Fruit fly (Drosophila melanogaster) whole organism, wandering third instar larva: ENCODE data around the gene CG6565.

Experiments used
- Abd-B ChIP-seq: fragments of >200 bp; optimal IDR thresholded peaks from 2 replicates; lab custom pipeline; 2017; ENCODE audit warnings: missing biosample characterization, missing genetic modification characterization
- CG32264 ChIP-seq: fragments of 200-800 bp; sonication (Bioruptor generic); optimal IDR thresholded peaks from 2 replicates; lab custom pipeline; 2016; ENCODE audit warnings: missing biosample characterization, missing genetic modification characterization
- CG9705 ChIP-seq: fragments of 200-800 bp; sonication (Bioruptor generic); optimal IDR thresholded peaks from 2 replicates; lab custom pipeline; 2018; ENCODE audit warnings: missing biosample characterization, mild to moderate bottlenecking, missing genetic modification characterization
- CrebA ChIP-seq: fragments of 200-800 bp; sonication (Bioruptor generic); optimal IDR thresholded peaks from 2 replicates; lab custom pipeline; 2016; ENCODE audit warnings: missing biosample characterization, mild to moderate bottlenecking, missing genetic modification characterization, borderline replicate concordance
- Dfd ChIP-seq: fragments of >200 bp; optimal IDR thresholded peaks from 2 replicates; lab custom pipeline; 2017; ENCODE audit warnings: missing biosample characterization, missing genetic modification characterization
- Dif ChIP-seq: fragments of 200-275, 200-300 bp; sonication (Bioruptor generic); optimal IDR thresholded peaks from 2 replicates; lab custom pipeline; 2018; ENCODE audit warnings: missing biosample characterization, missing genetic modification characterization; ENCODE audit not compliant: partially characterized antibody
- GATAd ChIP-seq: sonication (Bioruptor generic); optimal IDR thresholded peaks from 2 replicates; lab custom pipeline; 2016; ENCODE audit warnings: missing biosample characterization, missing genetic modification characterization
- HLH106 ChIP-seq: fragments of 200-800 bp; optimal IDR thresholded peaks from 3 replicates; lab custom pipeline; 2019; ENCODE audit warnings: missing biosample characterization, mild to moderate bottlenecking, missing genetic modification characterization, moderate library complexity
- Hnf4 ChIP-seq: fragments of 200-800 bp; sonication (Bioruptor generic); optimal IDR thresholded peaks from 2 replicates; lab custom pipeline; 2016; ENCODE audit warnings: missing biosample characterization, mild to moderate bottlenecking, missing genetic modification characterization
- Hr78 ChIP-seq: fragments of >200 bp; optimal IDR thresholded peaks from 2 replicates; lab custom pipeline; 2017; ENCODE audit warnings: missing biosample characterization, missing genetic modification characterization
- Hr83 ChIP-seq: fragments of 200-300 bp; sonication (Bioruptor generic); optimal IDR thresholded peaks from 2 replicates; lab custom pipeline; 2016; ENCODE audit warnings: missing biosample characterization, mild to moderate bottlenecking, missing genetic modification characterization, moderate library complexity; ENCODE audit not compliant: poor library complexity, severe bottlenecking
- Jra ChIP-seq: sonication (Bioruptor generic); optimal IDR thresholded peaks from 2 replicates; lab custom pipeline; 2016; ENCODE audit warnings: missing biosample characterization, missing genetic modification characterization
- Mio ChIP-seq: sonication (Bioruptor generic); optimal IDR thresholded peaks from 2 replicates; lab custom pipeline; 2016; ENCODE audit warnings: missing biosample characterization, missing genetic modification characterization
- Myc ChIP-seq: fragments of >200 bp; optimal IDR thresholded peaks from 2 replicates; lab custom pipeline; 2017
- N ChIP-seq: fragments of >200 bp; optimal IDR thresholded peaks from 2 replicates; lab custom pipeline; 2018; ENCODE audit warnings: missing biosample characterization, missing external identifiers, missing genetic modification characterization
- OdsH ChIP-seq: fragments of 200-800 bp; sonication (Bioruptor generic); optimal IDR thresholded peaks from 2 replicates; lab custom pipeline; 2016; ENCODE audit warnings: missing biosample characterization, mild to moderate bottlenecking, missing genetic modification characterization
- Rel ChIP-seq, 2 experiments: fragments of 200-800 bp; sonication (Bioruptor generic) in 1 of 2; optimal IDR thresholded peaks; 2 replicates in 1 of 2; 3 replicates in 1 of 2; lab custom pipeline; 2016 to 2019; ENCODE audit warnings: mild to moderate bottlenecking in 2 of 2, missing biosample characterization in 2 of 2, missing genetic modification characterization in 2 of 2, moderate library complexity in 1 of 2
- Sp1 ChIP-seq: fragments of 200-800 bp; sonication (Bioruptor generic); optimal IDR thresholded peaks from 3 replicates; lab custom pipeline; 2019; ENCODE audit warnings: missing biosample characterization, mild to moderate bottlenecking, missing genetic modification characterization, moderate library complexity
- Vsx2 ChIP-seq: fragments of 200-300, 225-300 bp; sonication (Bioruptor generic); optimal IDR thresholded peaks from 2 replicates; lab custom pipeline; 2018; ENCODE audit warnings: missing biosample characterization, missing genetic modification characterization; ENCODE audit not compliant: partially characterized antibody
- br ChIP-seq: fragments of 200-800 bp; sonication (Bioruptor generic); optimal IDR thresholded peaks from 2 replicates; lab custom pipeline; 2016; ENCODE audit warnings: missing biosample characterization, missing genetic modification characterization
- brk ChIP-seq: fragments of 200-800 bp; sonication (Bioruptor generic); optimal IDR thresholded peaks from 2 replicates; lab custom pipeline; 2016; ENCODE audit warnings: missing biosample characterization, mild to moderate bottlenecking, missing genetic modification characterization
- dl ChIP-seq, 2 experiments: fragments of 175-275, 200-275 bp in 1 of 2; fragments of 200-275 bp in 1 of 2; sonication (Bioruptor generic); optimal IDR thresholded peaks; lab custom pipeline; 2018; ENCODE audit warnings: mild to moderate bottlenecking in 2 of 2, missing biosample characterization in 2 of 2, missing genetic modification characterization in 2 of 2, moderate library complexity in 2 of 2; ENCODE audit not compliant: partially characterized antibody in 2 of 2, insufficient read depth in 1 of 2
- dmrt93B ChIP-seq: fragments of 200-800 bp; sonication (Bioruptor generic); optimal IDR thresholded peaks from 2 replicates; lab custom pipeline; 2018; ENCODE audit warnings: missing biosample characterization, mild to moderate bottlenecking, missing genetic modification characterization
- dsf ChIP-seq: sonication (Bioruptor generic); optimal IDR thresholded peaks from 2 replicates; lab custom pipeline; 2016; ENCODE audit warnings: missing biosample characterization, missing genetic modification characterization, borderline replicate concordance
- ey ChIP-seq: fragments of 200-800 bp; sonication (Bioruptor generic); optimal IDR thresholded peaks from 2 replicates; lab custom pipeline; 2016; ENCODE audit warnings: missing biosample characterization, missing genetic modification characterization
- foxo ChIP-seq, 2 experiments: fragments of 200-800 bp; sonication (Bioruptor generic); optimal IDR thresholded peaks; 2 replicates in 1 of 2; 3 replicates in 1 of 2; lab custom pipeline; 2016 to 2017; ENCODE audit warnings: missing biosample characterization in 2 of 2, missing genetic modification characterization in 2 of 2
- fru ChIP-seq: fragments of 200-800 bp; sonication (Bioruptor generic); optimal IDR thresholded peaks from 3 replicates; lab custom pipeline; 2016; ENCODE audit warnings: missing biosample characterization, mild to moderate bottlenecking, missing genetic modification characterization
- h ChIP-seq: fragments of 200-800 bp; sonication (Bioruptor generic); optimal IDR thresholded peaks from 3 replicates; lab custom pipeline; 2016; ENCODE audit warnings: missing biosample characterization, mild to moderate bottlenecking, missing genetic modification characterization
- jim ChIP-seq: fragments of 175-275, 200-325 bp; sonication (Bioruptor generic); optimal IDR thresholded peaks from 2 replicates; lab custom pipeline; 2016; ENCODE audit warnings: missing biosample characterization, mild to moderate bottlenecking, missing genetic modification characterization
- lola ChIP-seq: fragments of >200 bp; optimal IDR thresholded peaks from 2 replicates; lab custom pipeline; 2017; ENCODE audit warnings: missing biosample characterization, missing genetic modification characterization
- pan ChIP-seq: fragments of >200 bp; optimal IDR thresholded peaks from 2 replicates; lab custom pipeline; 2017
- psq ChIP-seq: fragments of 200-800 bp; sonication (Bioruptor generic); optimal IDR thresholded peaks from 3 replicates; lab custom pipeline; 2017; ENCODE audit warnings: missing biosample characterization, mild to moderate bottlenecking, missing genetic modification characterization, moderate library complexity
- rgr ChIP-seq: fragments of 200-800 bp; sonication (Bioruptor generic); optimal IDR thresholded peaks from 3 replicates; lab custom pipeline; 2016; ENCODE audit warnings: missing biosample characterization, mild to moderate bottlenecking, missing genetic modification characterization
- sage ChIP-seq: fragments of 200-800 bp; sonication (Bioruptor generic); optimal IDR thresholded peaks from 2 replicates; lab custom pipeline; 2016; ENCODE audit warnings: missing biosample characterization, mild to moderate bottlenecking, missing genetic modification characterization
- sv ChIP-seq: fragments of 200-800 bp; sonication (Bioruptor generic); optimal IDR thresholded peaks from 3 replicates; lab custom pipeline; 2016; ENCODE audit warnings: missing biosample characterization, missing genetic modification characterization
- tai ChIP-seq: sonication (Bioruptor generic); optimal IDR thresholded peaks from 2 replicates; lab custom pipeline; 2016; ENCODE audit warnings: missing biosample characterization, missing genetic modification characterization
- usp ChIP-seq: fragments of >200 bp; optimal IDR thresholded peaks from 2 replicates; lab custom pipeline; 2017; ENCODE audit warnings: missing biosample characterization, missing genetic modification characterization
- woc ChIP-seq: sonication (Bioruptor generic); optimal IDR thresholded peaks from 2 replicates; lab custom pipeline; 2016; ENCODE audit warnings: missing biosample characterization, mild to moderate bottlenecking, missing genetic modification characterization

CG6565 gene

dm6 chr2L:13376086-13376485, 2.3 kb downstream of the CG6565 start:
- no peak for TF ChIP-seq Vsx2 (GFP tag; lab: Kevin White, UChicago)

DNA sequence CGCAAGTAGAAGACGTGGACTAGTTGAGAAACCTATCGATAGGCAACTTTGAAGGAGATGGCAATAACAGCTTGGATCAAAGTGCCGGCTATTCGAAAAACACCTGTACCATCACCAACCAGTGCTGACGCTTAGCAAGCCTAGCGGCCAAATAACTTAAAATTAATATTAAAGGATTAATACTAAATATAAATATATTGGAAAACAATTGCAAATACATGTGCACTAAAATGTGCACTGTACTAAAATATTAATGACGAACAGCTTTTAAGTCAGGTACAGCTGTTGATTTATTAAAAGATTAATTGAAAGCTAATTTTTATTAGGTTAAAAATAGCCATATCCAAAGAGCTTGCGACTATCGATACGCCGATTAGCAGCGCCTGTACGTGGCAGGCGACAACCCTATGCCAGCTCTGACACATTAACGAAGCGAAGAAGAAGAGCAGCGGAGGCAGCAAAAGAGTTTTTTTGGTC, 4.7 kb downstream of the CG6565 start, which contains the start of the genes CG9302 and beta'COP:
CG9302 (minus strand) TSS at position 51 of the 477 bp plus-strand sequence.
beta'COP (plus strand) TSS at position 415 of the 477 bp plus-strand sequence.
- TF ChIP-seq Mio (GFP tag; lab: Kevin White, UChicago) = no peak
- no peak for TF ChIP-seq Vsx2 (GFP tag; lab: Kevin White, UChicago)
- TF ChIP-seq foxo (GFP tag; optimal IDR thresholded peaks at IDR 0.05; lab: Kevin White, UChicago) = peak in 1 of 2 experiments; percentile 80
- TF ChIP-seq Sp1 = peak; percentile 77
- no peak for TF ChIP-seq Rel (GFP tag; optimal IDR thresholded peaks at IDR 0.05; lab: Kevin White, UChicago)
- peak; percentile 25 for TF ChIP-seq Rel (tag; optimal IDR thresholded peaks at IDR 0.05; lab: Kevin White, UChicago)
- TF ChIP-seq br (GFP tag; lab: Kevin White, UChicago) = no peak
- TF ChIP-seq Dfd (GFP tag; lab: Kevin White, UChicago) = no peak
- no peak for TF ChIP-seq fru (GFP tag; lab: Kevin White, UChicago)
- peak; percentile 63 for TF ChIP-seq OdsH (GFP tag; lab: Kevin White, UChicago)
- no peak for TF ChIP-seq N (GFP tag; lab: Kevin White, UChicago)
- TF ChIP-seq CrebA (GFP tag; lab: Kevin White, UChicago) = no peak
- no peak for TF ChIP-seq pan (lab: Kevin White, UChicago)
- TF ChIP-seq HLH106 = peak; percentile 86
- peak; percentile 83 for TF ChIP-seq woc (GFP tag; lab: Kevin White, UChicago)
- no peak for TF ChIP-seq Jra
- no peak for TF ChIP-seq lola (GFP tag; lab: Kevin White, UChicago)
- TF ChIP-seq Abd-B (GFP tag; lab: Kevin White, UChicago) = no peak
- peak; percentile 53 for TF ChIP-seq sv (GFP tag; lab: Kevin White, UChicago)
- no peak for TF ChIP-seq dl (GFP tag; optimal IDR thresholded peaks at IDR 0.05; lab: Kevin White, UChicago; ENCODE audit: insufficient read depth in 1 of 2, partially characterized antibody in 2 of 2)
- TF ChIP-seq dmrt93B (GFP tag; lab: Kevin White, UChicago) = no peak
- no peak for TF ChIP-seq CG32264
- no peak for TF ChIP-seq Hnf4 (GFP tag; lab: Kevin White, UChicago)
- TF ChIP-seq h (GFP tag; lab: Kevin White, UChicago) = no peak
- TF ChIP-seq CG9705 = peak; percentile 66
- TF ChIP-seq rgr (GFP tag; lab: Kevin White, UChicago) = no peak
- TF ChIP-seq Hr78 (GFP tag; lab: Kevin White, UChicago) = no peak
- TF ChIP-seq Myc = peak; percentile 97
- no peak for TF ChIP-seq usp (GFP tag; lab: Kevin White, UChicago)
- TF ChIP-seq Hr83 (GFP tag; lab: Kevin White, UChicago) = no peak
- peak; percentile 35 for TF ChIP-seq ey
- TF ChIP-seq GATAd = peak; percentile 12
- no peak for TF ChIP-seq Dif
- TF ChIP-seq psq (GFP tag; lab: Kevin White, UChicago) = peak; percentile 61
- no peak for TF ChIP-seq tai (GFP tag; lab: Kevin White, UChicago)
- no peak for TF ChIP-seq sage (GFP tag; lab: Kevin White, UChicago)
- TF ChIP-seq dsf (GFP tag; lab: Kevin White, UChicago) = no peak
- no peak for TF ChIP-seq jim
- no peak for TF ChIP-seq brk
